Worm (Caenorhabditis elegans) whole organism, L4 larva: Measurements from ENCODE around the gene Y39G8C.2.

ENCODE experiments used
- ZK546.5 ChIP-seq, 2 experiments: sonication (generic microtip); optimal IDR thresholded peaks; 2 replicates each; lab custom pipeline; 2017; ENCODE audit warnings: missing biosample characterization in 2 of 2, missing genetic modification characterization in 2 of 2
- aly-2 ChIP-seq: sonication (generic microtip); optimal IDR thresholded peaks from 2 replicates; lab custom pipeline; 2018; ENCODE audit warnings: missing biosample characterization, missing genetic modification characterization
- nhr-11 ChIP-seq: fragments of 150-350 bp; optimal IDR thresholded peaks from 2 replicates; lab custom pipeline; 2014; ENCODE audit warnings: missing biosample characterization, missing genetic modification characterization
- nhr-25 ChIP-seq: sonication (generic microtip); optimal IDR thresholded peaks from 2 replicates; lab custom pipeline; 2017; ENCODE audit warnings: missing genetic modification characterization, mild to moderate bottlenecking, missing compliant biosample characterization, antibody characterized with exemption, moderate library complexity, borderline replicate concordance; ENCODE audit not compliant: insufficient read depth

DNA sequence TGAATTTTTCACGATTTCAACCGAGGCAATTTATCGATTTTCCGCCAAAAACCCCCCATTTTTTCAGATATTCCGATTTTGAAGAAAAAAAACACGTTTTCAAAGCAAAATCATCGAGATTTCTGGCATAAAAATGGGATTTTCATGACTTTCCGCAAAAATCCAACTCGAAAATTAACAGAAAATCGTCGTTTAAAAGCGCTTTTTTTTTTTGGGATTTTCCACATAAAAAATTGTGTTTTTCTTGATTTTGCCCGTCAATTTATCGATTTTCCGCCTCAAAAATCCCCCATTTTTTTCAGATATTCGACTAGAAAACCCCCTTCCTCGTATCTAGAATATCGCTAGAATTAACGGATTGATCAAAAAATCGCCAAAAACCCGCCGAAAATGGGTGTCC lies 28.8 kb downstream of the Y39G8C.2 start, which contains the start of gene xrn-1:
- TF ChIP-seq nhr-25 (tag; lab: Kevin White, UChicago) = no peak
- TF ChIP-seq ZK546.5 (tag; optimal IDR thresholded peaks at IDR 0.05; lab: Kevin White, UChicago) = no peak
- TF ChIP-seq nhr-11 (tag; lab: Kevin White, UChicago) = no peak
- TF ChIP-seq aly-2 (tag; lab: Kevin White, UChicago) = no peak
